Worm (Caenorhabditis elegans): ENCODE data around the gene T18D3.5.

DNA sequence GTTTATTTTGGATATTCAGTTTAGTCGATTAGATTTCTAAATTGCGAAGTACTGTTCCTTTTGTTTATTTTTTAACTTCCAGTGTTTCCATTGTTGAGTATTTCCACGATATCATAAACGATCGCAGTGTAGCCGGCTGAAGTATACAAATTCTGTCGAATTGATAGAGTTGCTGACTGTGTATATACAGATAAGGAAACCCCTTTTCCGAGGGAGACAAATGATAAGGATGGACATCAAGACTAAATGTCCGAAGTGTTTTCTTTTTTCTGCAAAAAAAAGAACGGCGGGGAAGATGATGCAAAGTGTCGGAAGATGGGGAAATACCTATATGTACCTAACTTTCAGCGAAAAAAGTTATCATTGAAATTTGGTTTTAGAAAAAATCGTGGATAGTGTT is 17.0 kb upstream of the T18D3.5 start:
- TF ChIP-seq dao-5 (tag; optimal IDR thresholded peaks at IDR 0.05), result no peak
- no peak for TF ChIP-seq him-1 (tag; optimal IDR thresholded peaks at IDR 0.05)
